Worm (Caenorhabditis elegans) whole organism, young adult: ENCODE results near the gene cks-1.

Experiments used
- B0035.1 ChIP-seq: sonication (generic microtip); optimal IDR thresholded peaks from 2 replicates; lab custom pipeline; 2016; ENCODE audit warnings: missing genetic modification characterization, mild to moderate bottlenecking, missing compliant biosample characterization, missing genotype, missing genetic modification reagents
- F37B4.10 ChIP-seq: fragments of 200-800 bp; sonication (Bioruptor generic); IDR thresholded peaks from 2 replicates; pipeline ENCODE4 v1.3.6; 2022; ENCODE audit warnings: missing genetic modification characterization, missing compliant biosample characterization
- F52B5.7 ChIP-seq: sonication (generic microtip); optimal IDR thresholded peaks from 2 replicates; lab custom pipeline; 2016; ENCODE audit warnings: mild to moderate bottlenecking, missing genetic modification characterization, missing compliant biosample characterization
- F57C9.4 ChIP-seq: sonication (generic microtip); optimal IDR thresholded peaks from 2 replicates; lab custom pipeline; 2017; ENCODE audit warnings: mild to moderate bottlenecking, missing genetic modification characterization, missing compliant biosample characterization
- K12H6.12 ChIP-seq: fragments of 200-800 bp; sonication (Bioruptor generic); optimal IDR thresholded peaks from 2 replicates; lab custom pipeline; 2018; ENCODE audit warnings: mild to moderate bottlenecking, missing genetic modification characterization, missing compliant biosample characterization
- Y53G8AR.9 ChIP-seq: fragments of 200-800 bp; sonication (Bioruptor generic); conservative IDR thresholded peaks from 2 replicates; pipeline ENCODE4 v1.3.6; 2022; ENCODE audit warnings: missing genetic modification reagents, missing genetic modification characterization, missing compliant biosample characterization
- Y67H2A.10 ChIP-seq: fragments of 200-800 bp; sonication (Bioruptor generic); conservative IDR thresholded peaks from 2 replicates; pipeline ENCODE4 v1.3.6; 2022; ENCODE audit warnings: missing genetic modification reagents, missing genetic modification characterization, missing compliant biosample characterization
- Y95B8A.8 ChIP-seq: fragments of 200-800 bp; sonication (Bioruptor generic); IDR thresholded peaks from 2 replicates; pipeline ENCODE4 v1.3.6; 2022; ENCODE audit warnings: missing genetic modification reagents, missing genetic modification characterization, missing compliant biosample characterization
- atf-7 ChIP-seq: sonication (generic microtip); optimal IDR thresholded peaks from 2 replicates; lab custom pipeline; 2017; ENCODE audit warnings: mild to moderate bottlenecking, missing genetic modification characterization, missing compliant biosample characterization
- athp-1 ChIP-seq: sonication (generic microtip); optimal IDR thresholded peaks from 2 replicates; lab custom pipeline; 2017; ENCODE audit warnings: mild to moderate bottlenecking, missing genetic modification characterization, missing compliant biosample characterization
- attf-6 ChIP-seq: fragments of 200-800 bp; sonication (Bioruptor generic); IDR thresholded peaks from 2 replicates; pipeline ENCODE4 v1.3.6; 2022; ENCODE audit warnings: missing genetic modification reagents, missing genetic modification characterization, missing compliant biosample characterization
- bed-1 ChIP-seq: fragments of 200-800 bp; sonication (Bioruptor generic); IDR thresholded peaks from 2 replicates; pipeline ENCODE4 v1.3.6; 2022; ENCODE audit warnings: missing genetic modification reagents, missing genetic modification characterization, missing compliant biosample characterization
- ccch-3 ChIP-seq: fragments of 200-800 bp; sonication (Bioruptor generic); optimal IDR thresholded peaks from 2 replicates; lab custom pipeline; 2018; ENCODE audit warnings: mild to moderate bottlenecking, missing genetic modification characterization, missing compliant biosample characterization
- ceh-100 ChIP-seq: fragments of 200-800 bp; sonication (Bioruptor generic); IDR thresholded peaks from 2 replicates; pipeline ENCODE4 v1.3.6; 2022; ENCODE audit warnings: missing genetic modification reagents, missing genetic modification characterization, missing compliant biosample characterization
- ceh-58 ChIP-seq: fragments of 200-800 bp; sonication (Bioruptor generic); IDR thresholded peaks from 2 replicates; pipeline ENCODE4 v1.3.6; 2022; ENCODE audit warnings: missing genetic modification characterization, missing compliant biosample characterization
- chd-7 ChIP-seq: sonication (generic microtip); optimal IDR thresholded peaks from 2 replicates; lab custom pipeline; 2016; ENCODE audit warnings: mild to moderate bottlenecking, missing genetic modification characterization, moderate library complexity, missing compliant biosample characterization
- dox-1 ChIP-seq: fragments of 200-800 bp; sonication (Bioruptor generic); IDR thresholded peaks from 2 replicates; pipeline ENCODE4 v1.3.6; 2022; ENCODE audit warnings: missing genetic modification reagents, missing genetic modification characterization, missing compliant biosample characterization
- dpff-1 ChIP-seq: sonication (generic microtip); optimal IDR thresholded peaks from 2 replicates; lab custom pipeline; 2017; ENCODE audit warnings: mild to moderate bottlenecking, missing genetic modification characterization, missing compliant biosample characterization
- fkh-3 ChIP-seq: sonication (generic microtip); optimal IDR thresholded peaks from 2 replicates; lab custom pipeline; 2016; ENCODE audit warnings: mild to moderate bottlenecking, missing genetic modification characterization, missing compliant biosample characterization
- hlh-12 ChIP-seq: sonication (generic microtip); optimal IDR thresholded peaks from 2 replicates; lab custom pipeline; 2016; ENCODE audit warnings: missing genetic modification characterization, missing compliant biosample characterization
- hlh-26 ChIP-seq: fragments of 200-800 bp; sonication (Bioruptor generic); conservative IDR thresholded peaks from 2 replicates; pipeline ENCODE4 v1.3.6; 2022; ENCODE audit warnings: missing genetic modification reagents, missing genetic modification characterization, missing compliant biosample characterization
- hmg-1.2 ChIP-seq: fragments of 200-800 bp; sonication (Bioruptor generic); IDR thresholded peaks from 2 replicates; pipeline ENCODE4 v1.3.6; 2022; ENCODE audit warnings: missing genetic modification reagents, missing genetic modification characterization, missing compliant biosample characterization
- hmg-20 ChIP-seq: fragments of 200-800 bp; sonication (Bioruptor generic); IDR thresholded peaks from 2 replicates; pipeline ENCODE4 v1.3.6; 2022; ENCODE audit warnings: missing genetic modification reagents, missing genetic modification characterization, missing compliant biosample characterization
- lag-1 ChIP-seq: fragments of 200-800 bp; sonication (Bioruptor generic); IDR thresholded peaks from 2 replicates; pipeline ENCODE4 v1.3.6; 2022; ENCODE audit warnings: missing genetic modification reagents, missing genetic modification characterization, missing compliant biosample characterization
- lin-26 ChIP-seq: fragments of 200-800 bp; sonication (Bioruptor generic); IDR thresholded peaks from 2 replicates; pipeline ENCODE4 v1.3.6; 2022; ENCODE audit warnings: missing genetic modification reagents, missing genetic modification characterization, missing compliant biosample characterization
- lin-40 ChIP-seq: sonication (generic microtip); optimal IDR thresholded peaks from 2 replicates; lab custom pipeline; 2016; ENCODE audit warnings: missing genetic modification characterization, mild to moderate bottlenecking, missing compliant biosample characterization, missing genotype, missing genetic modification reagents
- lsy-27 ChIP-seq: sonication (generic microtip); optimal IDR thresholded peaks from 2 replicates; lab custom pipeline; 2017; ENCODE audit warnings: missing genetic modification characterization, mild to moderate bottlenecking, missing compliant biosample characterization, antibody characterized with exemption, missing genotype, borderline replicate concordance; ENCODE audit not compliant: insufficient read depth
- madf-10 ChIP-seq: sonication (generic microtip); optimal IDR thresholded peaks from 2 replicates; lab custom pipeline; 2016; ENCODE audit warnings: mild to moderate bottlenecking, missing genetic modification characterization, missing compliant biosample characterization
- madf-8 ChIP-seq: fragments of 200-800 bp; sonication (Bioruptor generic); conservative IDR thresholded peaks from 2 replicates; pipeline ENCODE4 v1.3.6; 2022; ENCODE audit warnings: missing genetic modification reagents, missing genetic modification characterization, missing compliant biosample characterization
- mcd-1 ChIP-seq: fragments of 200-800 bp; sonication (Bioruptor generic); IDR thresholded peaks from 2 replicates; pipeline ENCODE4 v1.3.6; 2022; ENCODE audit warnings: missing genetic modification reagents, missing genetic modification characterization, missing compliant biosample characterization
- mel-28 ChIP-seq: sonication (generic microtip); optimal IDR thresholded peaks from 2 replicates; lab custom pipeline; 2016; ENCODE audit warnings: borderline replicate concordance, mild to moderate bottlenecking, missing genetic modification characterization, missing compliant biosample characterization
- mes-4 ChIP-seq: sonication (generic microtip); optimal IDR thresholded peaks from 2 replicates; lab custom pipeline; 2016; ENCODE audit warnings: missing genotype, missing genetic modification characterization, missing compliant biosample characterization
- pbrm-1 ChIP-seq: fragments of 200-800 bp; sonication (Bioruptor generic); IDR thresholded peaks from 2 replicates; pipeline ENCODE4 v1.3.6; 2022; ENCODE audit warnings: missing genetic modification reagents, missing genetic modification characterization, missing compliant biosample characterization
- pha-4 ChIP-seq: fragments of 150-350 bp; sonication (generic microtip); optimal IDR thresholded peaks from 2 replicates; lab custom pipeline; 2014; ENCODE audit warnings: missing biosample characterization, missing genetic modification reagents, missing genetic modification characterization
- rec-8 ChIP-seq, 2 experiments: sonication (generic microtip); optimal IDR thresholded peaks; 2 replicates each; lab custom pipeline; 2016; ENCODE audit warnings: mild to moderate bottlenecking in 2 of 2, missing genetic modification characterization in 2 of 2, missing genetic modification reagents in 2 of 2, missing genotype in 2 of 2, missing biosample characterization in 1 of 2, missing compliant biosample characterization in 1 of 2, moderate library complexity in 1 of 2
- rpc-1 ChIP-seq, 2 experiments: fragments of 150-350 bp in 1 of 2; sonication (generic microtip) in 1 of 2; optimal IDR thresholded peaks; 2 replicates each; lab custom pipeline; 2014 to 2018; ENCODE audit warnings: missing biosample characterization in 1 of 2, missing genetic modification characterization in 1 of 2, missing genetic modification reagents in 1 of 2, missing genotype in 1 of 2
- somi-1 ChIP-seq: fragments of 200-800 bp; sonication (Bioruptor generic); optimal IDR thresholded peaks from 2 replicates; lab custom pipeline; 2018; ENCODE audit warnings: mild to moderate bottlenecking, missing genetic modification characterization, missing compliant biosample characterization
- tbp1 ChIP-seq: fragments of 200-800 bp; sonication (Bioruptor generic); optimal IDR thresholded peaks from 2 replicates; lab custom pipeline; 2018; ENCODE audit warnings: mild to moderate bottlenecking, missing genetic modification characterization, missing compliant biosample characterization
- tlf-1 ChIP-seq: fragments of 200-800 bp; sonication (Bioruptor generic); optimal IDR thresholded peaks from 2 replicates; lab custom pipeline; 2018; ENCODE audit warnings: mild to moderate bottlenecking, missing genetic modification characterization, missing compliant biosample characterization
- ztf-26 ChIP-seq: sonication (generic microtip); optimal IDR thresholded peaks from 2 replicates; lab custom pipeline; 2017; ENCODE audit warnings: missing genetic modification characterization, missing compliant biosample characterization
- ztf-6 ChIP-seq: fragments of 200-800 bp; sonication (Bioruptor generic); IDR thresholded peaks from 2 replicates; pipeline ENCODE4 v1.3.6; 2022; ENCODE audit warnings: missing genetic modification reagents, missing genetic modification characterization, missing compliant biosample characterization

The cks-1 gene

ce11 chrIV:8520594-8520993 lies 6.9 kb downstream of the cks-1 start, which contains the start of gene pkg-2:
Gene pkg-2 (plus strand): TSS chrIV:8520894.
- no peak for TF ChIP-seq Y67H2A.10
- TF ChIP-seq tlf-1 (GFP tag; lab: Kevin White, UChicago): no peak
- TF ChIP-seq dpff-1 (tag; lab: Kevin White, UChicago): no peak
- no peak for TF ChIP-seq hmg-20 (GFP tag; lab: Robert Waterston, UW)
- TF ChIP-seq athp-1 (tag; lab: Kevin White, UChicago): no peak
- no peak for TF ChIP-seq B0035.1 (tag; lab: Kevin White, UChicago)
- no peak for TF ChIP-seq ceh-58
- no peak for TF ChIP-seq F52B5.7 (tag; lab: Kevin White, UChicago)
- no peak for TF ChIP-seq rec-8 (tag; optimal IDR thresholded peaks at IDR 0.05; lab: Kevin White, UChicago)
- no peak for TF ChIP-seq lsy-27 (tag; lab: Kevin White, UChicago)
- TF ChIP-seq pbrm-1 (GFP tag; lab: Robert Waterston, UW): no peak
- TF ChIP-seq Y95B8A.8 (GFP tag; lab: Robert Waterston, UW): no peak

DNA sequence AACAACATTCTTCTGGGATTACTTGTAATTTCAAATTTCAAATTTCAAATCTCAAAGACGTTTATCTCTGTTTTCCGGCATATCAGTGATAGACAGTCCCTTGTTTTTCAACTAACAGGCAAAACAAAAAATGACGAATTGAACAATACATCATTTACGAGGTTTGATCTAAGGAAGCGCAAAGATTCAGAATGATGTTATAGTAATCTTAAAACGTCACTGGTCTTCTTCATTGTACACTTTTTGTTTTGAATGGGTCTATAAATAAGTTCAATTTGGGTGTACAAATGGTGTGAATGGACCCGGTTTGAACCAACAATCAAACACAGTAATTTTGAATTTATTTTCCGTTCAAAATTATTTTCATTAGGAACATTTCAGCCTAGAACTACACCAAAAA lies 10.3 kb downstream of the cks-1 start:
- TF ChIP-seq ceh-58: no peak
- TF ChIP-seq ccch-3 (GFP tag; lab: Kevin White, UChicago): no peak
- no peak for TF ChIP-seq dpff-1 (tag; lab: Kevin White, UChicago)
- no peak for TF ChIP-seq bed-1 (GFP tag; lab: Robert Waterston, UW)
- no peak for TF ChIP-seq tbp1 (GFP tag; lab: Kevin White, UChicago)
- TF ChIP-seq ztf-6 (GFP tag; lab: Robert Waterston, UW): no peak
- no peak for TF ChIP-seq rec-8 (tag; optimal IDR thresholded peaks at IDR 0.05; lab: Kevin White, UChicago)
- TF ChIP-seq hmg-1.2 (GFP tag; lab: Robert Waterston, UW): no peak
- no peak for TF ChIP-seq attf-6 (GFP tag; lab: Robert Waterston, UW)
- TF ChIP-seq fkh-3: no peak

DNA sequence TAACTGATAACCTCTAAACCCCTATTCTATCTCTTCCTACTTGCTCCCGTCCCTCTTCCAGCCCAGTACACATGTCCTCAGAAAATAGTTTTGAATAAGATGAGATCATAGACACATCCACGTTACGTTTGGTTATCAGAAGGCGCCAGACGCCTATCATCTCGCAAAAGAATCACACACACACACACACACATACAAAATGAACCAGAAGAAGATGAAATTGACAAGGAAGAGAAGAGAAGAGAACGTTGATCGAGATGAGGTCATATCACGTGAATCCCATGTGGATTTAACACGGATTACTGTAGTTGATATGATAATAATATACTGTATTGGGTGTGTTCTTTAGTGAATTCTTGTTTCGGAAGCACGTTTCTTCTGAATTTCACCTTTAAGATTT lies 12.3 kb downstream of the cks-1 start:
- TF ChIP-seq lin-26 (GFP tag; lab: Robert Waterston, UW) (0 out of 2 replicates have a peak, but pooled peaks have one; percentile 40), pha-4 (tag; lab: Kevin White, UChicago) (no peak), lin-40 (tag; lab: Kevin White, UChicago) (peak; percentile 21), mel-28 (tag; lab: Kevin White, UChicago) (no peak), somi-1 (GFP tag; lab: Kevin White, UChicago) (peak; percentile 67), hlh-12 (tag; lab: Kevin White, UChicago) (no peak), K12H6.12 (tag; lab: Kevin White, UChicago) (peak; percentile 16)
- TF ChIP-seq, all 124 proteins: peak for 4

DNA sequence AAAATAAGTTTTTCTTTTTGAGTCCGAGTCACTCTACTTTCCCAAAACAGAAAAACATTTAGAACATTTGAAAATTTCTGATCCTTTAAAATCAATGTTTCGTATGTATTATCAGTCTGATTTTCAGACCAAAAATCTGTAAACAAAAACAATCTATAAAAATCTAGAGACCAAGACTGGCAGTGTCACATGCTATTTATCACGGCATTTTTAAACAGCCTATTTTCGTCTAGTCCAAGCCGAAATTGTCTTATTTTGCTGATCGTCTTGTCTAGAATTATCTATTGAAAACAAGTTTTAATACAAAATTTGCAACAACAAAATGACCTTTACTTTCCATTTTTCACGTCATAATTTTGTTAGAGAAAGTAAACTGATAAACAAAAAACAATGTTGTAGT lies 12.9 kb downstream of the cks-1 start:
- no peak for TF ChIP-seq lin-40 (tag; lab: Kevin White, UChicago)
- no peak for TF ChIP-seq hlh-26 (GFP tag; lab: Robert Waterston, UW)
- no peak for TF ChIP-seq somi-1 (GFP tag; lab: Kevin White, UChicago)

- TF ChIP-seq mcd-1 (peak; percentile 36; the same call in 1 of the 2 replicates), hmg-20 (GFP tag; lab: Robert Waterston, UW) (no peak), mes-4 (tag; lab: Kevin White, UChicago) (no peak), F57C9.4 (no peak), ztf-6 (GFP tag; lab: Robert Waterston, UW) (no peak), madf-10 (tag; lab: Kevin White, UChicago) (peak; percentile 86), chd-7 (tag; lab: Kevin White, UChicago) (peak; percentile 96), rpc-1 (optimal IDR thresholded peaks at IDR 0.05; lab: Kevin White, UChicago) (no peak), rpc-1 (tag; optimal IDR thresholded peaks at IDR 0.05; lab: Kevin White, UChicago) (no peak), lag-1 (GFP tag; lab: Robert Waterston, UW) (no peak), ceh-100 (no peak), Y53G8AR.9 (GFP tag; lab: Robert Waterston, UW) (peak; percentile 74; the same call in 1 of the 2 replicates), F37B4.10 (0 out of 2 replicates have a peak, but pooled peaks have one; percentile 66), dox-1 (GFP tag; lab: Robert Waterston, UW) (no peak; the same call in 1 of the 2 replicates), madf-8 (GFP tag; lab: Robert Waterston, UW) (no peak), atf-7 (tag; lab: Kevin White, UChicago) (peak; percentile 98), ztf-26 (tag; lab: Kevin White, UChicago) (peak; percentile 93)
Measured at ce11 chrIV:8527598-8528012, 13.9 kb downstream of the cks-1 start.
